Worm (Caenorhabditis elegans): ENCODE data around the gene C14C6.3.

The C14C6.3 gene

DNA sequence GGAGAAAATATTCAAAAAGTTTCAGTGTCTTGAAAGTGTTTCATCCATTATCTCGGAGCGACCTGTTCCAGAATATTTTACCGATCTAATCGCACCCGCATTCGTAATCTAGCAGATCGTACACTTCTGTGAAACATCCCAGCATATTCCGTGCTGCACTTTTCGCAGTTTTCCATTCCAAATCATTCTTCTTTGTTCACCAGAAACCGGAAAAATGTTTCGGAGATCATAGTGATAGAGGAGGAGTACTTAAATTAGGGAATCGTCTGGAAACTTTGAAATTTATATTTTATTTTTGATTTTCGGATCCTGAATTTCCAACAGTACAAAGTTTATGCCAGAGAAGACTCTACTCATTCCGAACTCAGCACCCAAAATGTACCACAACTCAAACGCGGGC lies 42.2 kb downstream of the C14C6.3 start, which contains the start of gene K06H6.2:
Gene K06H6.2, plus strand, starts transcription at position 301 of the 400 bp plus-strand sequence.
- TF ChIP-seq tbx-11 (GFP tag; IDR thresholded peaks at IDR 0.05) (no peak), sea-1 (GFP tag; conservative IDR thresholded peaks at IDR 0.05) (no peak), F13C5.2 (tag; optimal IDR thresholded peaks at IDR 0.05) (no peak)

DNA sequence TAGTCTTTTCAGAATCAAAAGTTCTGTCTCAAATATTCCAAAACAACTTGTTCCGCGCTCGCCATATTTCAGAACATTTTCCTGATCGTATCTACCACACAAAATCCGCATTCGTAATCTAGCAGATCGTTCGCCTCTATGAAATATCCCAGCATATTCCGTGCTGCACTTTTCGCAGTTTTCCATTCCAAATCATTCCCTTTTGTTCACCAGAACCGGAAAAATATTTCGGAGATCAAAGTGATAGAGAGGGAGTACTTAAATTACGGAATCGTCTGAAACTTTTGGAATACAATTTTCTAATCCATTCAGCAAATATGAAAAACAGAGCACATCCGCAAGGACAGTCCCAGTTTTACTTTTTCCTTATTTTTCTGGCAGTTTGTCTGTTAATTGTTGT lies 44.5 kb downstream of the C14C6.3 start, which contains the start of gene K06H6.1:
Gene K06H6.1, plus strand, starts transcription at position 301 of the 400 bp plus-strand sequence.
- TF ChIP-seq pes-1 (GFP tag; IDR thresholded peaks at IDR 0.05) (no peak), ceh-13 (GFP tag; optimal IDR thresholded peaks at IDR 0.05) (no peak), sea-1 (GFP tag; conservative IDR thresholded peaks at IDR 0.05) (no peak), F13C5.2 (tag; optimal IDR thresholded peaks at IDR 0.05) (no peak), hnd-1 (tag; optimal IDR thresholded peaks at IDR 0.05) (no peak), tbx-37 (GFP tag; conservative IDR thresholded peaks at IDR 0.05) (no peak), flt-1 (GFP tag; IDR thresholded peaks at IDR 0.05) (no peak), aly-1 (tag; optimal IDR thresholded peaks at IDR 0.05) (no peak), hmbx-1 (tag; optimal IDR thresholded peaks at IDR 0.05) (no peak), tbx-11 (GFP tag; IDR thresholded peaks at IDR 0.05) (no peak), B0310.2 (tag; optimal IDR thresholded peaks at IDR 0.05) (no peak), ceh-36 (tag; optimal IDR thresholded peaks at IDR 0.05) (no peak), tra-4 (tag; optimal IDR thresholded peaks at IDR 0.05) (no peak)

DNA sequence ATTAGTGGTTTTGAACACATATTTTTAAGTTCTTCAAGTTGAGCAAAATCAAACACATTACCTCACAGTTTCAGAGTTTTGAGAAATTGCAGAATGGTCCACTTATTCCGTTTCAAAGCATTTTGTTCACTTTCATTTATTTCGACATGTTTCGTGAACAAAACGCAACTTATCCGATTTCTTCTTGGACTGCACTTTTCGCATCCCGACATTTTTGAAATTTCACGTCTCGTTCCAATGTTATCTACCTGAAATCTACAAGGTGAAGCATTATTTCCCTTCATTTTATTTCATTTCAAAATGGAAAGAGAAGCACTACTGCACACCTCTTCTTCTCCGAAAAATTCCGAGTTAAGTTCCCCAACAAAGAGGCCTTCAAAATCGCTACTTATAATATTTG lies 46.9 kb downstream of the C14C6.3 start, which contains the start of gene ZK488.6:
Gene ZK488.6, plus strand, starts transcription at position 301 of the 400 bp plus-strand sequence.
- TF ChIP-seq tbx-11 (GFP tag; IDR thresholded peaks at IDR 0.05) = no peak
- no peak for TF ChIP-seq aly-1 (tag; optimal IDR thresholded peaks at IDR 0.05)
- no peak for TF ChIP-seq hmbx-1 (tag; optimal IDR thresholded peaks at IDR 0.05)
- TF ChIP-seq pes-1 (GFP tag; IDR thresholded peaks at IDR 0.05) = no peak
- no peak for TF ChIP-seq ceh-13 (GFP tag; optimal IDR thresholded peaks at IDR 0.05)
- TF ChIP-seq ceh-36 (tag; optimal IDR thresholded peaks at IDR 0.05) = no peak
- TF ChIP-seq scrt-1 (GFP tag; IDR thresholded peaks at IDR 0.05) = no peak
- TF ChIP-seq sea-1 (GFP tag; conservative IDR thresholded peaks at IDR 0.05) = no peak
- TF ChIP-seq tbx-37 (GFP tag; conservative IDR thresholded peaks at IDR 0.05) = no peak
- TF ChIP-seq hmg-4 (GFP tag; optimal IDR thresholded peaks at IDR 0.05) = no peak
- no peak for TF ChIP-seq tra-4 (tag; optimal IDR thresholded peaks at IDR 0.05)
- no peak for TF ChIP-seq ets-7 (tag; optimal IDR thresholded peaks at IDR 0.05)
- TF ChIP-seq F13C5.2 (tag; optimal IDR thresholded peaks at IDR 0.05) = no peak
- TF ChIP-seq hnd-1 (tag; optimal IDR thresholded peaks at IDR 0.05) = no peak
- TF ChIP-seq ama-1 (optimal IDR thresholded peaks at IDR 0.05) = no peak
- TF ChIP-seq flt-1 (GFP tag; IDR thresholded peaks at IDR 0.05) = no peak
- no peak for TF ChIP-seq B0310.2 (tag; optimal IDR thresholded peaks at IDR 0.05)

DNA sequence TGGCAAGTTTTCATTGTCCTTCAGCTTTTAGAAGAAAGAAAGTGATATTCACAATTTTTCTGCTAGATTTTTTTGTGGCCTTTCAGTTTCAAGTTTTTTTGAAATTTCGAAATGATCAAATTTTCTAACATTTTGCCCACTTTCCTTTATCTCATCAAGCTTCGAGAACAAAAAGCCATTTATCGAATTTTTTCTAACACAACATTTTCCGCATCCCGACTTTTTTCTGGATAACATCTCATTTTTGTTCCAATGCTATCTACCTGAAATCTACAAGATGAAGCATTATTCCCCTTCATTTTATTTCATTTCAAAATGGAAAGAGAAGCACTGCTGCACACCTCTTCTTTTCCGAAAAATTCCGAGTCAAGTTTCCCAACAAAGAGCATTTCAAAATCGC lies 49.7 kb downstream of the C14C6.3 start, which contains the start of gene ZK488.5:
Gene ZK488.5, plus strand, starts transcription at position 301 of the 400 bp plus-strand sequence.
- TF ChIP-seq pes-1 (GFP tag; IDR thresholded peaks at IDR 0.05) (no peak), tbx-11 (GFP tag; IDR thresholded peaks at IDR 0.05) (no peak), ceh-13 (GFP tag; optimal IDR thresholded peaks at IDR 0.05) (no peak), tra-4 (tag; optimal IDR thresholded peaks at IDR 0.05) (no peak), sea-1 (GFP tag; conservative IDR thresholded peaks at IDR 0.05) (no peak), aly-1 (tag; optimal IDR thresholded peaks at IDR 0.05) (no peak), ets-7 (tag; optimal IDR thresholded peaks at IDR 0.05) (no peak), scrt-1 (GFP tag; IDR thresholded peaks at IDR 0.05) (no peak), F13C5.2 (tag; optimal IDR thresholded peaks at IDR 0.05) (no peak), hnd-1 (tag; optimal IDR thresholded peaks at IDR 0.05) (no peak), B0310.2 (tag; optimal IDR thresholded peaks at IDR 0.05) (no peak), tbx-37 (GFP tag; conservative IDR thresholded peaks at IDR 0.05) (no peak), flt-1 (GFP tag; IDR thresholded peaks at IDR 0.05) (no peak), ceh-36 (tag; optimal IDR thresholded peaks at IDR 0.05) (no peak)

Measured in whole organism, early embryonic.